Worm (Caenorhabditis elegans) whole organism, young adult: ENCODE data around the gene C54E10.3.

Experiments
- Y53G8AR.9 ChIP-seq: fragments of 200-800 bp; sonication (Bioruptor generic); conservative IDR thresholded peaks from 2 replicates; pipeline ENCODE4 v1.3.6; 2022; ENCODE audit warnings: missing genetic modification reagents, missing genetic modification characterization, missing compliant biosample characterization
- him-1 ChIP-seq: sonication (generic microtip); optimal IDR thresholded peaks from 2 replicates; lab custom pipeline; 2016; ENCODE audit warnings: missing genotype, missing genetic modification reagents, missing genetic modification characterization, missing compliant biosample characterization
- nhr-80 ChIP-seq: sonication (generic microtip); optimal IDR thresholded peaks from 2 replicates; lab custom pipeline; 2016; ENCODE audit warnings: missing genetic modification characterization, missing compliant biosample characterization
- unc-130 ChIP-seq: sonication (generic microtip); optimal IDR thresholded peaks from 2 replicates; lab custom pipeline; 2016; ENCODE audit warnings: missing genetic modification reagents, missing genetic modification characterization, missing compliant biosample characterization
- unc-62 ChIP-seq: fragments of 150-350 bp; optimal IDR thresholded peaks from 2 replicates; lab custom pipeline; 2014; ENCODE audit warnings: missing biosample characterization, missing genetic modification reagents, missing genetic modification characterization

DNA sequence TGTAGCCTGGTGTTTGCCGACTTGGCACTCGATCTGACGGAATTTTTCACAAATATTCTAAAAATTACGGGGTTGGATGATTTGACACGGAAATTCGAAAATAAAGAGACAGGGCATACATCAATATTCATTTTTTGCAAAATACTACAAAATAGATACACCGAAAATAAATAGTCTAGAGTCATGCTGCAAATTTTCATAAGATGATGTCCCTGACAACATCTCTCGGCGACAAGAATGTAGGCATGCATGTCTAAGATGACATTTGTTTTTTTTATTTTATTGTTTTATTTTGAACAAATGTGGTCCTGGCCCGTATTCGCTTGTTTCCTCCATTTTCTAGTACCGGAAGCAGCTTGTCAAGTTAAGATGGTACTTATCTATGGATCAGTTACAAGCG lies 39.4 kb upstream of the C54E10.3 start, which contains the start of gene clec-256:
- TF ChIP-seq Y53G8AR.9 (GFP tag; lab: Robert Waterston, UW) (no peak), unc-62 (GFP tag; lab: Kevin White, UChicago) (no peak), him-1 (tag; lab: Kevin White, UChicago) (no peak), nhr-80 (tag; lab: Kevin White, UChicago) (no peak), unc-130 (GFP tag; lab: Kevin White, UChicago) (no peak)
